Worm (Caenorhabditis elegans) whole organism, L3 larva: ENCODE results near the gene Y69A2AR.50.

Source experiments
- nhr-77 ChIP-seq: fragments of 150-350 bp; optimal IDR thresholded peaks from 2 replicates; lab custom pipeline; 2014; ENCODE audit warnings: missing biosample characterization, missing genetic modification characterization
- pqm-1 ChIP-seq: fragments of 150-350 bp; optimal IDR thresholded peaks from 2 replicates; lab custom pipeline; 2017; ENCODE audit warnings: missing biosample characterization, missing genetic modification characterization, inconsistent platforms

ce11 chrIV:2552855-2553254 lies 9.3 kb upstream of the Y69A2AR.50 start:
- no peak for TF ChIP-seq pqm-1 (tag; lab: Kevin White, UChicago)
- TF ChIP-seq nhr-77 (tag; lab: Kevin White, UChicago): no peak
